Worm (Caenorhabditis elegans) whole organism, L2 larva: Measurements from ENCODE around the gene clec-243.

ENCODE experiments used
- egl-27 ChIP-seq: sonication (generic microtip); optimal IDR thresholded peaks from 3 replicates; lab custom pipeline; 2017; ENCODE audit warnings: missing biosample characterization, missing genetic modification reagents, missing genetic modification characterization
- elt-3 ChIP-seq: sonication (generic microtip); optimal IDR thresholded peaks from 2 replicates; lab custom pipeline; 2017; ENCODE audit warnings: missing biosample characterization, missing genetic modification characterization
- lin-39 ChIP-seq: fragments of 150-350 bp; optimal IDR thresholded peaks from 2 replicates; lab custom pipeline; 2014; ENCODE audit warnings: missing biosample characterization, missing genetic modification reagents, missing genetic modification characterization
- mdl-1 ChIP-seq, 2 experiments: fragments of 150-350 bp in 1 of 2; sonication (generic microtip) in 1 of 2; optimal IDR thresholded peaks; 2 replicates each; lab custom pipeline; 2017; ENCODE audit warnings: missing biosample characterization in 2 of 2, missing genetic modification characterization in 2 of 2
- nhr-23 ChIP-seq: fragments of 150-350 bp; optimal IDR thresholded peaks from 2 replicates; lab custom pipeline; 2014; ENCODE audit warnings: missing biosample characterization, missing genetic modification reagents, missing genetic modification characterization
- snpc-4 ChIP-seq: fragments of 150-350 bp; optimal IDR thresholded peaks from 2 replicates; lab custom pipeline; 2014; ENCODE audit warnings: missing biosample characterization, missing genetic modification characterization
- ztf-11 ChIP-seq: sonication (generic microtip); optimal IDR thresholded peaks from 2 replicates; lab custom pipeline; 2017; ENCODE audit warnings: missing biosample characterization, missing genetic modification characterization

ce11 chrV:17241278-17241661, 7.5 kb downstream of the clec-243 start:
- no peak for TF ChIP-seq snpc-4 (tag; lab: Kevin White, UChicago)
- no peak for TF ChIP-seq lin-39 (tag; lab: Kevin White, UChicago)
- no peak for TF ChIP-seq ztf-11 (tag; lab: Kevin White, UChicago)
- TF ChIP-seq nhr-23 (tag; lab: Kevin White, UChicago): no peak
- no peak for TF ChIP-seq mdl-1 (tag; optimal IDR thresholded peaks at IDR 0.05; lab: Kevin White, UChicago)
- no peak for TF ChIP-seq egl-27 (tag; lab: Kevin White, UChicago)
- TF ChIP-seq elt-3 (tag; lab: Kevin White, UChicago): no peak
